Worm (Caenorhabditis elegans): ENCODE data around the gene unc-25.

DNA sequence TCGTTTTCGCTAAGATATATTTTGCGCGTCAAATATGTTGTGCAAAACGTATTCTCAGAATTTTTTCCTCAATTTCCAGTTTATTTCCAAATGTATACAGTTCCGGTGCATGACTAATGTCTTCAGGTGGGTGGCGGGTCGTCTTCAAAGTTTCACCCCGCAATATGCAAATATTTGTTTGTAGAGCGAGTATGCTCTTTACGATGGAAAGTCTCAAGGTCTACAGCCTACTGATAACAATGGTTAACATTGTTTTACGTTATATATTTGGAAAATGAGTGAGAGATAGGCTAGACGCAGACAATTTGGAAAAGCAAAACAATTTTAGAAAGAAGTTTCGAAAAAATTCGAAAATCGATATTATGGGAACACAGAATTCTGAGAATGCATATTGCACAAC lies 24.6 kb upstream of the unc-25 start:
- TF ChIP-seq gei-17 (GFP tag; optimal IDR thresholded peaks at IDR 0.05): no peak
- no peak for TF ChIP-seq tlf-1 (GFP tag; optimal IDR thresholded peaks at IDR 0.05)
- TF ChIP-seq B0035.1 (tag; optimal IDR thresholded peaks at IDR 0.05): no peak

All from whole organism, young adult.